Fruit fly (Drosophila melanogaster) whole organism, embryonic: ENCODE measurements around the gene janB.

Source experiments
- Ada2b ChIP-seq: fragments of 200-800 bp; sonication (Bioruptor generic); IDR thresholded peaks from 2 replicates; pipeline ENCODE4 v1.3.6; 2022; ENCODE audit warnings: missing biosample characterization, missing genetic modification characterization
- Adf1 ChIP-seq: fragments of 200-800 bp; sonication (Bioruptor generic); IDR thresholded peaks from 2 replicates; pipeline ENCODE4 v1.3.6; 2022; ENCODE audit warnings: missing biosample characterization, missing genetic modification characterization
- Atf3 ChIP-seq: fragments of 200-800 bp; sonication (Bioruptor generic); optimal IDR thresholded peaks from 3 replicates; lab custom pipeline; 2016; ENCODE audit warnings: missing biosample characterization, missing genetic modification characterization
- Bgb ChIP-seq: fragments of 200-800 bp; sonication (Bioruptor generic); IDR thresholded peaks from 2 replicates; pipeline ENCODE4 v1.3.6; 2022; ENCODE audit warnings: missing biosample characterization, missing genetic modification characterization; ENCODE audit not compliant: partially characterized antibody
- CG10267 ChIP-seq: fragments of 200-800 bp; sonication (Bioruptor generic); optimal IDR thresholded peaks from 2 replicates; lab custom pipeline; 2018; ENCODE audit warnings: missing biosample characterization, mild to moderate bottlenecking, missing genetic modification characterization, moderate library complexity
- CG10431 ChIP-seq: fragments of 200-800 bp; sonication (Bioruptor generic); optimal IDR thresholded peaks from 3 replicates; lab custom pipeline; 2018; ENCODE audit warnings: missing biosample characterization, mild to moderate bottlenecking, missing genetic modification characterization
- CG11247 ChIP-seq: fragments of 200-800 bp; sonication (Bioruptor generic); IDR thresholded peaks from 2 replicates; pipeline ENCODE4 v1.3.6; 2022; ENCODE audit warnings: missing biosample characterization, missing genetic modification characterization
- CG12155 ChIP-seq: fragments of 200-800 bp; sonication (Bioruptor generic); optimal IDR thresholded peaks from 3 replicates; lab custom pipeline; 2016; ENCODE audit warnings: missing biosample characterization, missing genetic modification characterization
- CG12219 ChIP-seq: fragments of 200-800 bp; sonication (Bioruptor generic); optimal IDR thresholded peaks from 3 replicates; lab custom pipeline; 2018; ENCODE audit warnings: missing biosample characterization, mild to moderate bottlenecking, missing genetic modification characterization
- CG12744 ChIP-seq: fragments of 200-800 bp; sonication (Bioruptor generic); optimal IDR thresholded peaks from 2 replicates; lab custom pipeline; 2016; ENCODE audit warnings: missing biosample characterization, missing genetic modification characterization
- CG13424 ChIP-seq: fragments of 200-800 bp; sonication (Bioruptor generic); optimal IDR thresholded peaks from 2 replicates; lab custom pipeline; 2019; ENCODE audit warnings: missing biosample characterization, mild to moderate bottlenecking, missing genetic modification characterization, moderate library complexity
- CG14860 ChIP-seq: fragments of 200-800 bp; sonication (Bioruptor generic); IDR thresholded peaks from 3 replicates; pipeline ENCODE4 v1.3.6; 2022; ENCODE audit warnings: missing biosample characterization, missing genetic modification characterization; ENCODE audit not compliant: partially characterized antibody
- CG15269 ChIP-seq: fragments of 200-800 bp; sonication (Bioruptor generic); optimal IDR thresholded peaks from 2 replicates; lab custom pipeline; 2018; ENCODE audit warnings: missing biosample characterization, mild to moderate bottlenecking, missing genetic modification characterization, moderate library complexity
- CG15479 ChIP-seq: fragments of 200-800 bp; sonication (Bioruptor generic); optimal IDR thresholded peaks from 3 replicates; lab custom pipeline; 2019; ENCODE audit warnings: missing biosample characterization, mild to moderate bottlenecking, missing genetic modification characterization, moderate library complexity
- CG2712 ChIP-seq: fragments of 200-800 bp; optimal IDR thresholded peaks from 3 replicates; lab custom pipeline; 2019; ENCODE audit warnings: missing biosample characterization, mild to moderate bottlenecking, missing genetic modification characterization, moderate library complexity
- CG32532 ChIP-seq: fragments of 200-800 bp; sonication (Bioruptor generic); IDR thresholded peaks from 2 replicates; pipeline ENCODE4 v1.3.6; 2022; ENCODE audit warnings: missing biosample characterization, missing genetic modification characterization
- CG42726 ChIP-seq: fragments of 200-800 bp; sonication (Bioruptor generic); IDR thresholded peaks from 2 replicates; pipeline ENCODE4 v1.3.6; 2022; ENCODE audit warnings: missing biosample characterization, missing genetic modification characterization; ENCODE audit not compliant: partially characterized antibody
- CG6272 ChIP-seq: fragments of 200-800 bp; sonication (Bioruptor generic); IDR thresholded peaks from 2 replicates; pipeline ENCODE4 v1.3.6; 2022; ENCODE audit warnings: missing biosample characterization, missing genetic modification characterization
- CG7745 ChIP-seq: fragments of 200-800 bp; sonication (Bioruptor generic); optimal IDR thresholded peaks from 2 replicates; lab custom pipeline; 2018; ENCODE audit warnings: missing biosample characterization, mild to moderate bottlenecking, missing genetic modification characterization, moderate library complexity
- CG7928 ChIP-seq: fragments of 200-800 bp; sonication (Bioruptor generic); optimal IDR thresholded peaks from 2 replicates; lab custom pipeline; 2017; ENCODE audit warnings: missing biosample characterization, mild to moderate bottlenecking, missing genetic modification characterization
- CG7963 ChIP-seq: fragments of 200-800 bp; sonication (Bioruptor generic); IDR thresholded peaks from 3 replicates; pipeline ENCODE4 v1.3.6; 2022; ENCODE audit warnings: missing biosample characterization, missing genetic modification characterization; ENCODE audit not compliant: partially characterized antibody
- CG9876 ChIP-seq: fragments of 200-800 bp; sonication (Bioruptor generic); optimal IDR thresholded peaks from 2 replicates; lab custom pipeline; 2016; ENCODE audit warnings: missing biosample characterization, missing genetic modification characterization
- Deaf1 ChIP-seq: fragments of 200-800 bp; optimal IDR thresholded peaks from 3 replicates; lab custom pipeline; 2019; ENCODE audit warnings: missing biosample characterization, mild to moderate bottlenecking, missing genetic modification characterization, moderate library complexity
- Drgx ChIP-seq: fragments of 200-800 bp; sonication (Bioruptor generic); IDR thresholded peaks from 2 replicates; pipeline ENCODE4 v1.3.6; 2022; ENCODE audit warnings: missing biosample characterization, missing genetic modification characterization
- ERR ChIP-seq: fragments of 200-800 bp; sonication (Bioruptor generic); optimal IDR thresholded peaks from 2 replicates; lab custom pipeline; 2016; ENCODE audit warnings: missing biosample characterization, missing genetic modification characterization
- Fer1 ChIP-seq: fragments of 200-800 bp; sonication (Bioruptor generic); optimal IDR thresholded peaks from 2 replicates; lab custom pipeline; 2017; ENCODE audit warnings: missing biosample characterization, mild to moderate bottlenecking, missing genetic modification characterization
- MESR4 ChIP-seq: fragments of 200-800 bp; sonication (Bioruptor generic); optimal IDR thresholded peaks from 2 replicates; lab custom pipeline; 2018; ENCODE audit warnings: missing biosample characterization, mild to moderate bottlenecking, missing genetic modification characterization, moderate library complexity
- Optix ChIP-seq: fragments of 200-800 bp; sonication (Bioruptor generic); IDR thresholded peaks from 3 replicates; pipeline ENCODE4 v1.3.6; 2022; ENCODE audit warnings: missing biosample characterization, missing genetic modification characterization
- Scr ChIP-seq: fragments of 200-800 bp; sonication (Bioruptor generic); IDR thresholded peaks from 2 replicates; pipeline ENCODE4 v1.3.6; 2022; ENCODE audit warnings: missing biosample characterization, missing genetic modification characterization; ENCODE audit not compliant: partially characterized antibody
- bsh ChIP-seq, 2 experiments: fragments of 200-800 bp; sonication (Bioruptor generic); optimal IDR thresholded peaks; 2 replicates each; lab custom pipeline; 2017 to 2018; ENCODE audit warnings: mild to moderate bottlenecking in 2 of 2, missing biosample characterization in 2 of 2, missing genetic modification characterization in 2 of 2, moderate library complexity in 1 of 2
- cad ChIP-seq: fragments of >200 bp; optimal IDR thresholded peaks from 2 replicates; lab custom pipeline; 2017; ENCODE audit warnings: missing biosample characterization, missing genetic modification characterization
- caup ChIP-seq: fragments of 200-800 bp; sonication (Bioruptor generic); optimal IDR thresholded peaks from 3 replicates; lab custom pipeline; 2017; ENCODE audit warnings: missing biosample characterization, mild to moderate bottlenecking, missing genetic modification characterization, moderate library complexity; ENCODE audit not compliant: severe bottlenecking
- danr ChIP-seq: fragments of 200-800 bp; sonication (Bioruptor generic); IDR thresholded peaks from 2 replicates; pipeline ENCODE4 v1.3.6; 2022; ENCODE audit warnings: missing biosample characterization, missing genetic modification characterization
- gcm ChIP-seq: fragments of 200-800 bp; sonication (Bioruptor generic); optimal IDR thresholded peaks from 2 replicates; lab custom pipeline; 2019; ENCODE audit warnings: missing biosample characterization, mild to moderate bottlenecking, missing genetic modification characterization, moderate library complexity
- hb ChIP-seq: fragments of 200-800 bp; sonication (Bioruptor generic); IDR thresholded peaks from 3 replicates; pipeline ENCODE4 v1.3.6; 2022; ENCODE audit warnings: missing biosample characterization, missing genetic modification characterization; ENCODE audit not compliant: partially characterized antibody
- hbn ChIP-seq: fragments of 200-800 bp; sonication (Bioruptor generic); IDR thresholded peaks from 2 replicates; pipeline ENCODE4 v1.3.6; 2022; ENCODE audit warnings: missing biosample characterization, missing genetic modification characterization; ENCODE audit not compliant: partially characterized antibody
- her ChIP-seq: fragments of 200-800 bp; sonication (Bioruptor generic); optimal IDR thresholded peaks from 2 replicates; lab custom pipeline; 2016; ENCODE audit warnings: missing biosample characterization, missing genetic modification characterization
- hth ChIP-seq: fragments of >200 bp; optimal IDR thresholded peaks from 2 replicates; lab custom pipeline; 2017; ENCODE audit warnings: inconsistent platforms
- jumu ChIP-seq: fragments of 200-800 bp; sonication (Bioruptor generic); optimal IDR thresholded peaks from 3 replicates; lab custom pipeline; 2016; ENCODE audit warnings: missing biosample characterization, missing genetic modification characterization
- lmd ChIP-seq: fragments of 200-800 bp; sonication (Bioruptor generic); IDR thresholded peaks from 2 replicates; pipeline ENCODE4 v1.3.6; 2022; ENCODE audit warnings: missing biosample characterization, missing genetic modification characterization
- nom ChIP-seq: fragments of 200-800 bp; sonication (Bioruptor generic); optimal IDR thresholded peaks from 2 replicates; lab custom pipeline; 2017; ENCODE audit warnings: missing biosample characterization, missing genetic modification characterization, mild to moderate bottlenecking, moderate library complexity, missing genetic modification reagents
- peb ChIP-seq: fragments of 200-800 bp; sonication (Bioruptor generic); IDR thresholded peaks from 2 replicates; pipeline ENCODE4 v1.3.6; 2022; ENCODE audit warnings: missing biosample characterization, missing genetic modification characterization
- pum ChIP-seq: fragments of 200-800 bp; sonication (Bioruptor generic); optimal IDR thresholded peaks from 2 replicates; lab custom pipeline; 2016; ENCODE audit warnings: missing biosample characterization, missing genetic modification characterization
- row ChIP-seq: fragments of 200-800 bp; sonication (Bioruptor generic); IDR thresholded peaks from 3 replicates; pipeline ENCODE4 v1.3.6; 2022; ENCODE audit warnings: missing biosample characterization, missing genetic modification characterization
- sc ChIP-seq, 3 experiments: fragments of >200 bp in 2 of 3; fragments of 200-800 bp in 1 of 3; sonication (Bioruptor generic) in 1 of 3; optimal IDR thresholded peaks; 2 replicates in 2 of 3; 3 replicates in 1 of 3; lab custom pipeline; 2017; ENCODE audit warnings: mild to moderate bottlenecking in 1 of 3, missing biosample characterization in 1 of 3, missing genetic modification characterization in 1 of 3, missing genetic modification reagents in 1 of 3
- sqz ChIP-seq: fragments of 200-800 bp; sonication (Bioruptor generic); optimal IDR thresholded peaks from 3 replicates; lab custom pipeline; 2018; ENCODE audit warnings: missing biosample characterization, mild to moderate bottlenecking, missing genetic modification characterization
- stwl ChIP-seq: fragments of 200-800 bp; sonication (Bioruptor generic); optimal IDR thresholded peaks from 3 replicates; lab custom pipeline; 2018; ENCODE audit warnings: missing biosample characterization, mild to moderate bottlenecking, missing genetic modification characterization, moderate library complexity
- trem ChIP-seq: fragments of 200-800 bp; optimal IDR thresholded peaks from 3 replicates; lab custom pipeline; 2019; ENCODE audit warnings: missing biosample characterization, mild to moderate bottlenecking, missing genetic modification characterization, moderate library complexity
- tx ChIP-seq: fragments of 200-800 bp; sonication (Bioruptor generic); optimal IDR thresholded peaks from 2 replicates; lab custom pipeline; 2016; ENCODE audit warnings: missing biosample characterization, missing genetic modification characterization

The janB gene

DNA sequence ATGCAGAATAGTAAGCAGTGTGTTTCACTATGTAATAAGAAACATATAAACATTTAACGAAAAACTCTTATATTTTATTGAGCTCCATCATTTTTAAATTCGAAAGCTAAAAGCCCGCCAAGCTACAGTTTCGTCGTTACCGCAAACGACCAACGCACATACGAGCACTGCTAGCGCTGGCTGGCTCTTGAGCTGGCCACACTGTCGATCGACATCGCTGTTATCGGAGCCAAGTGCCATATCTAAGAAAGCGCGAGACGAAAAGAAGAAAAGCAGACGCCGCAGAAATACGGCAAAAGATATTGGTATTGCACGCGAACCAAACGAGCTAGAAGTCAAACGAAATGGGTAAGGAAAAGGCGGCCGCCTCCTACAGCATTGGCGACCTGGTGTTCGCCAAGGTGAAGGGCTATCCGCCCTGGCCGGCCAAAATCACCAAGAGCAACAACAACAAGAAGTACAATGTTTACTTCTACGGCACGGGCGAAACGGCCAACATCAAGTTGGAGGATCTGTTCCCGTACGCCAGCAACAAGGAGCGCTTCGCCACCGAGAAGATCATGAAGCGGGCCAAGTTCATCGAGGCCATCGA is 14.0 kb upstream of the janB start, which contains the start of gene Jasper (continued):
- TF ChIP-seq ERR (GFP tag; lab: Kevin White, UChicago): no peak
- peak; percentile 20; the same call in 1 of the 2 replicates for TF ChIP-seq Adf1 (GFP tag; lab: Robert Waterston, UW)
- no peak for TF ChIP-seq CG15479
- TF ChIP-seq bsh (GFP tag; optimal IDR thresholded peaks at IDR 0.05; lab: Kevin White, UChicago): no peak
- no peak for TF ChIP-seq CG7928
- TF ChIP-seq CG14860 (GFP tag; lab: Robert Waterston, UW): no peak
- TF ChIP-seq CG11247 (GFP tag; lab: Robert Waterston, UW): no peak
- no peak for TF ChIP-seq hth (lab: Kevin White, UChicago)
- TF ChIP-seq peb (GFP tag; lab: Robert Waterston, UW): no peak
- peak; percentile 68 for TF ChIP-seq Bgb (GFP tag; lab: Robert Waterston, UW)
- TF ChIP-seq danr (GFP tag; lab: Robert Waterston, UW): no peak
- TF ChIP-seq sc (optimal IDR thresholded peaks at IDR 0.05; lab: Kevin White, UChicago): no peak
- no peak for TF ChIP-seq sc (GFP tag; optimal IDR thresholded peaks at IDR 0.05; lab: Kevin White, UChicago)
- TF ChIP-seq nom: peak; percentile 43
- no peak for TF ChIP-seq sqz
- TF ChIP-seq hb (GFP tag; lab: Robert Waterston, UW): no peak
- peak; percentile 41 for TF ChIP-seq jumu (GFP tag; lab: Kevin White, UChicago)
- TF ChIP-seq hbn (GFP tag; lab: Robert Waterston, UW): no peak
- TF ChIP-seq Ada2b (GFP tag; lab: Robert Waterston, UW): no peak
- TF ChIP-seq CG12744 (GFP tag; lab: Kevin White, UChicago): no peak
- TF ChIP-seq CG42726 (GFP tag; lab: Robert Waterston, UW): no peak
- no peak for TF ChIP-seq CG9876 (GFP tag; lab: Kevin White, UChicago)
- no peak for TF ChIP-seq CG10431 (GFP tag; lab: Kevin White, UChicago)
- TF ChIP-seq lmd (GFP tag; lab: Robert Waterston, UW): no peak
- no peak for TF ChIP-seq CG32532
- peak; percentile 23 for TF ChIP-seq CG15269
- no peak for TF ChIP-seq Deaf1
- no peak for TF ChIP-seq CG7745 (tag; lab: Kevin White, UChicago)
- TF ChIP-seq pum (GFP tag; lab: Kevin White, UChicago): no peak
- peak; percentile 81 for TF ChIP-seq trem (tag; lab: Kevin White, UChicago)
- 0 out of 2 replicates have a peak, but pooled peaks have one; percentile 18 for TF ChIP-seq CG6272 (GFP tag; lab: Robert Waterston, UW)
- TF ChIP-seq Scr (GFP tag; lab: Robert Waterston, UW): peak; percentile 9; the same call in 1 of the 2 replicates
- TF ChIP-seq Fer1 (GFP tag; lab: Kevin White, UChicago): no peak
- no peak for TF ChIP-seq Optix (GFP tag; lab: Robert Waterston, UW)
- peak; percentile 61 for TF ChIP-seq stwl
- TF ChIP-seq CG2712: peak; percentile 63
- no peak for TF ChIP-seq CG12219 (GFP tag; lab: Kevin White, UChicago)
- TF ChIP-seq MESR4 (GFP tag; lab: Kevin White, UChicago): peak; percentile 83
- TF ChIP-seq row (GFP tag; lab: Robert Waterston, UW): peak; percentile 42; the same call in 1 of the 3 replicates
- no peak for TF ChIP-seq cad (GFP tag; lab: Kevin White, UChicago)
- no peak for TF ChIP-seq Atf3
- peak; percentile 8 for TF ChIP-seq CG12155 (GFP tag; lab: Kevin White, UChicago)
- peak; percentile 60 for TF ChIP-seq CG10267 (tag; lab: Kevin White, UChicago)
- no peak for TF ChIP-seq CG7963 (GFP tag; lab: Robert Waterston, UW)
- TF ChIP-seq tx (GFP tag; lab: Kevin White, UChicago): no peak
- TF ChIP-seq Drgx: no peak
- no peak for TF ChIP-seq gcm (GFP tag; lab: Kevin White, UChicago)
- TF ChIP-seq her (GFP tag; lab: Kevin White, UChicago): peak; percentile 100
- no peak for TF ChIP-seq caup
- TF ChIP-seq CG13424 (tag; lab: Kevin White, UChicago): peak; percentile 2
